Worm (Caenorhabditis elegans) whole organism, L4 larva: ENCODE results near the gene nhr-280.

Experiments used
- ceh-32 ChIP-seq: sonication (generic microtip); optimal IDR thresholded peaks from 2 replicates; lab custom pipeline; 2016; ENCODE audit warnings: mild to moderate bottlenecking, missing genetic modification characterization, missing compliant biosample characterization; ENCODE audit not compliant: poor library complexity
- ceh-82 ChIP-seq: sonication (generic microtip); optimal IDR thresholded peaks from 2 replicates; lab custom pipeline; 2017; ENCODE audit warnings: missing biosample characterization, missing genetic modification characterization
- fkh-10 ChIP-seq: fragments of 150-350 bp; optimal IDR thresholded peaks from 2 replicates; lab custom pipeline; 2014; ENCODE audit warnings: missing biosample characterization, missing genetic modification reagents, missing genetic modification characterization
- lin-39 ChIP-seq: fragments of 150-350 bp; optimal IDR thresholded peaks from 2 replicates; lab custom pipeline; 2014; ENCODE audit warnings: missing biosample characterization, missing genetic modification reagents, missing genetic modification characterization
- nhr-237 ChIP-seq: sonication (generic microtip); optimal IDR thresholded peaks from 2 replicates; lab custom pipeline; 2017; ENCODE audit warnings: missing biosample characterization, missing genetic modification characterization
- snpc-4 ChIP-seq: fragments of 150-350 bp; optimal IDR thresholded peaks from 2 replicates; lab custom pipeline; 2014; ENCODE audit warnings: missing biosample characterization, missing genetic modification characterization
- spr-1 ChIP-seq: sonication (generic microtip); optimal IDR thresholded peaks from 2 replicates; lab custom pipeline; 2016; ENCODE audit warnings: mild to moderate bottlenecking, missing genetic modification characterization, missing compliant biosample characterization
- ztf-11 ChIP-seq: fragments of 150-350 bp; optimal IDR thresholded peaks from 2 replicates; lab custom pipeline; 2014; ENCODE audit warnings: missing biosample characterization, missing genetic modification characterization

DNA sequence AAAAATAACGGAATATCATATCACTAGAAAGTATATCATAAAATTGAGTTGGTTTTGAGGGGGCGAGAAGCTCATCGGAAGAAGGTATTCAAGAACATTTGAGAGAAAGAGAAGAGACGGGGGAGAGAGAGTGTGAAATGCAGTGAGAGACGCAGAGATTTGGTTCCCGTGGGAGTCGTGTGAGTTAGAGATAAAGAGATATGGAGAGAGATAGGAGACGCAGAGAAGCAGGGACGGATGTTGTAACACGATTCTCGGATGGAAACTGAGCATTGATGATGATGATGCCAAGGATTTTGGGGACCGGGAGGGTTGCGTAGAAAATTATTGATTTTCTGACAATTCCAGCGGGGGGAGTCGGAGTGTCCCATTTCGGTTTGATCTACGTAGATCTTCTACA is 34.4 kb downstream of the nhr-280 start:
- TF ChIP-seq ztf-11 = no peak
- no peak for TF ChIP-seq ceh-32
- TF ChIP-seq snpc-4 = no peak
- TF ChIP-seq lin-39 = no peak
- no peak for TF ChIP-seq spr-1 (tag; lab: Kevin White, UChicago)
- no peak for TF ChIP-seq nhr-237 (tag; lab: Kevin White, UChicago)
- TF ChIP-seq fkh-10 (GFP tag; lab: Kevin White, UChicago) = no peak
- no peak for TF ChIP-seq ceh-82
